Worm (Caenorhabditis elegans) whole organism, mixed stage, embryonic: ENCODE results near the gene slc-25A10.

Experiments
- blmp-1 ChIP-seq: fragments of 150-350 bp; optimal IDR thresholded peaks from 2 replicates; lab custom pipeline; 2014; ENCODE audit warnings: missing biosample characterization, missing genetic modification characterization
- ceh-39 ChIP-seq: fragments of 150-350 bp; optimal IDR thresholded peaks from 2 replicates; lab custom pipeline; 2014; ENCODE audit warnings: missing biosample characterization, missing genetic modification characterization
- ceh-43 ChIP-seq: fragments of 200-800 bp; sonication (Bioruptor generic); optimal IDR thresholded peaks from 2 replicates; lab custom pipeline; 2018; ENCODE audit warnings: mild to moderate bottlenecking, missing genetic modification characterization, moderate library complexity, missing compliant biosample characterization
- elt-3 ChIP-seq: fragments of 150-350 bp; optimal IDR thresholded peaks from 2 replicates; lab custom pipeline; 2014; ENCODE audit warnings: missing biosample characterization, missing genetic modification characterization
- ham-2 ChIP-seq: fragments of 200-800 bp; sonication (Bioruptor generic); optimal IDR thresholded peaks from 2 replicates; lab custom pipeline; 2018; ENCODE audit warnings: mild to moderate bottlenecking, missing genetic modification characterization, missing compliant biosample characterization
- lin-13 ChIP-seq: fragments of 150-350 bp; optimal IDR thresholded peaks from 2 replicates; lab custom pipeline; 2014; ENCODE audit warnings: missing biosample characterization, missing genetic modification characterization
- lsy-2 ChIP-seq: fragments of 150-350 bp; optimal IDR thresholded peaks from 2 replicates; lab custom pipeline; 2014; ENCODE audit warnings: missing biosample characterization, missing genetic modification characterization
- mep-1 ChIP-seq: fragments of 150-350 bp; optimal IDR thresholded peaks from 2 replicates; lab custom pipeline; 2017; ENCODE audit warnings: missing biosample characterization, missing genetic modification reagents, missing genetic modification characterization, inconsistent platforms
- nhr-12 ChIP-seq: fragments of 150-350 bp; optimal IDR thresholded peaks from 2 replicates; lab custom pipeline; 2014; ENCODE audit warnings: missing biosample characterization, missing genetic modification characterization
- nhr-76 ChIP-seq: sonication (generic microtip); optimal IDR thresholded peaks from 2 replicates; lab custom pipeline; 2017; ENCODE audit warnings: missing biosample characterization, missing genetic modification characterization
- unc-62 ChIP-seq: fragments of 150-350 bp; optimal IDR thresholded peaks from 2 replicates; lab custom pipeline; 2014; ENCODE audit warnings: missing biosample characterization, missing genetic modification reagents, missing genetic modification characterization
- ztf-11 ChIP-seq: fragments of 150-350 bp; optimal IDR thresholded peaks from 2 replicates; lab custom pipeline; 2014; ENCODE audit warnings: missing biosample characterization, missing genetic modification characterization

DNA sequence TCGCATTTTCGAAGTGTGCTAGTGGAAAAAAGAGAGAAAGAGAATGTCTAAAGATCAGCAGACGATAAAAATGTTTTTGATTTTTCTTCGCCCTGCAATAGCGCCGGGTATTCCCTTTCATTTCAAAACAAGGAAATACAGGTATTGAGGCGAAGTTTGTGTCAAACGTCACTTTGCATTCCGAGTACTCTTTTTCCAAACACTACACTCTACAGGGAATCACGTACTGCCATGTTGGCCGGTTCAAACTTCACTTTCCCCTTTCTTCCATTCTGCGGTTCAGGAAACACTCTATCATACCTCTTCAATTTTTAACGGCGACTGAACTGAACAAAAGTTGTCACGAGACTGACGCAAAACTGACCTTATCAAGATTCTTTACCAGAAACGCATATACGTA lies 13.1 kb upstream of the slc-25A10 start:
- TF ChIP-seq elt-3 = no peak
- TF ChIP-seq blmp-1 (tag; lab: Kevin White, UChicago) = no peak
- no peak for TF ChIP-seq lin-13 (tag; lab: Kevin White, UChicago)
- no peak for TF ChIP-seq mep-1
- no peak for TF ChIP-seq ham-2 (GFP tag; lab: Kevin White, UChicago)
- TF ChIP-seq nhr-12 (tag; lab: Kevin White, UChicago) = no peak
- TF ChIP-seq unc-62 (GFP tag; lab: Kevin White, UChicago) = no peak
- TF ChIP-seq nhr-76 (tag; lab: Kevin White, UChicago) = no peak
- no peak for TF ChIP-seq ceh-39
- TF ChIP-seq ceh-43 (GFP tag; lab: Kevin White, UChicago) = no peak
- TF ChIP-seq lsy-2 (tag; lab: Kevin White, UChicago) = no peak
- TF ChIP-seq ztf-11 (tag; lab: Kevin White, UChicago) = no peak
